Fruit fly (Drosophila melanogaster): ENCODE results near the gene sfl.
A peak's percentile ranks its signal among the peaks of the same experiment; 100 is the strongest.

sfl gene

DNA sequence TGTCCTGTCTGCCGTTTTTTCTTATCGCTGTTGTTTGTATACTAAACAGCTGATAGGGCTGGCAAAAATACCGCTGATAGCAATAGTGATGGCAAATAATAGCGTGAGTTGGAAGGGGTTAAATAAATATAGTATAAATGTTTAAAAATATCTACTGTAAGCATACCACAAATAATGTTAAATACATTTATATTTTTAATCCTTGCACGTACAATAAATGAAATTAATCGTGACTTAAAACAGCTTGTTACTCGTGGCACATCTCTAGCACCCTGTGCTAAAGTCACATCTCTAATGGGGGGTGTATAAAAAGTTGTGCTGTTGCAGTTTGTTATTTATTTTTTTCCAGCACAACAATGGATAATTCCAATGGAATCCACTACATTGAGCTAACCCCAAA is 7.1 kb upstream of the sfl start, which contains the start of the genes CG10147 and Bulli (continued):
- TF ChIP-seq sc (optimal IDR thresholded peaks at IDR 0.05): no peak
- peak; percentile 94 for TF ChIP-seq sc (GFP tag; optimal IDR thresholded peaks at IDR 0.05)
- TF ChIP-seq E2f2 (GFP tag; IDR thresholded peaks at IDR 0.05): peak; percentile 78
- TF ChIP-seq CG7271 (tag; optimal IDR thresholded peaks at IDR 0.05): peak; percentile 95
- TF ChIP-seq gcm (GFP tag; optimal IDR thresholded peaks at IDR 0.05): peak; percentile 92
- TF ChIP-seq Hmx (GFP tag; optimal IDR thresholded peaks at IDR 0.05): peak; percentile 92
- TF ChIP-seq Lpt (GFP tag; optimal IDR thresholded peaks at IDR 0.05): no peak
- TF ChIP-seq ssp (GFP tag; IDR thresholded peaks at IDR 0.05): peak; percentile 94
- peak; percentile 94 for TF ChIP-seq rib (GFP tag; IDR thresholded peaks at IDR 0.05)
- peak; percentile 99 for TF ChIP-seq CG4617 (GFP tag; optimal IDR thresholded peaks at IDR 0.05; ENCODE audit: borderline replicate concordance)
- TF ChIP-seq amos (GFP tag; IDR thresholded peaks at IDR 0.05; ENCODE audit: partially characterized antibody): peak; percentile 91
- peak; percentile 98 for TF ChIP-seq phol (tag; optimal IDR thresholded peaks at IDR 0.05)
- TF ChIP-seq fd64A (GFP tag; optimal IDR thresholded peaks at IDR 0.05): peak; percentile 81
- TF ChIP-seq CG11695 (GFP tag; IDR thresholded peaks at IDR 0.05): peak; percentile 95
- TF ChIP-seq CG8478 (optimal IDR thresholded peaks at IDR 0.05): no peak
- TF ChIP-seq Taf1 (GFP tag; IDR thresholded peaks at IDR 0.05): peak; percentile 96
- TF ChIP-seq CG18599 (GFP tag; optimal IDR thresholded peaks at IDR 0.05): peak; percentile 95
- peak; percentile 89 for TF ChIP-seq Atf-2 (GFP tag; optimal IDR thresholded peaks at IDR 0.05)
- peak; percentile 69 for TF ChIP-seq CG11398 (GFP tag; optimal IDR thresholded peaks at IDR 0.05)
- peak; percentile 96 to 99 for TF ChIP-seq dpn (GFP tag; optimal IDR thresholded peaks at IDR 0.05)
- TF ChIP-seq CG1603 (tag; optimal IDR thresholded peaks at IDR 0.05): peak; percentile 95
- TF ChIP-seq CG7556 (GFP tag; optimal IDR thresholded peaks at IDR 0.05): peak; percentile 93
- TF ChIP-seq CkIIα-i1 (GFP tag; IDR thresholded peaks at IDR 0.05): peak; percentile 64; the same call in 1 of the 2 replicates
- TF ChIP-seq CG4730 (GFP tag; IDR thresholded peaks at IDR 0.05): peak; percentile 98
- TF ChIP-seq dm (GFP tag; optimal IDR thresholded peaks at IDR 0.05): peak; percentile 81
- peak; percentile 99 for TF ChIP-seq CG10147 (GFP tag; optimal IDR thresholded peaks at IDR 0.05)
- peak; percentile 97 for TF ChIP-seq croc (GFP tag; conservative IDR thresholded peaks at IDR 0.05)
- peak; percentile 94 for TF ChIP-seq Dip3 (GFP tag; optimal IDR thresholded peaks at IDR 0.05)
- peak; percentile 99 for TF ChIP-seq tin (GFP tag; optimal IDR thresholded peaks at IDR 0.05)
- TF ChIP-seq CG12299 (tag; optimal IDR thresholded peaks at IDR 0.05): peak; percentile 93
- TF ChIP-seq jigr1 (GFP tag; IDR thresholded peaks at IDR 0.05): peak; percentile 96
- peak; percentile 97 for TF ChIP-seq CG31441 (GFP tag; IDR thresholded peaks at IDR 0.05)
- TF ChIP-seq CG12236 (GFP tag; optimal IDR thresholded peaks at IDR 0.05): peak; percentile 89
- TF ChIP-seq Hr51 (GFP tag; optimal IDR thresholded peaks at IDR 0.05): peak; percentile 96
- TF ChIP-seq CG17802 (tag; optimal IDR thresholded peaks at IDR 0.05): peak; percentile 88
- TF ChIP-seq sna (GFP tag; IDR thresholded peaks at IDR 0.05; ENCODE audit: partially characterized antibody): peak; percentile 96
- TF ChIP-seq aop (GFP tag; IDR thresholded peaks at IDR 0.05): peak; percentile 93
- TF ChIP-seq PHDP (tag; optimal IDR thresholded peaks at IDR 0.05): peak; percentile 97
- TF ChIP-seq BEAF-32 (GFP tag; optimal IDR thresholded peaks at IDR 0.05): peak; percentile 97
- peak; percentile 99 for TF ChIP-seq vvl (GFP tag; IDR thresholded peaks at IDR 0.05)
- peak; percentile 94 for TF ChIP-seq CG17612 (GFP tag; IDR thresholded peaks at IDR 0.05)
- TF ChIP-seq CG7357 (GFP tag; IDR thresholded peaks at IDR 0.05): peak; percentile 93
- TF ChIP-seq lmd (GFP tag; IDR thresholded peaks at IDR 0.05): peak; percentile 99
- TF ChIP-seq CG1529 (GFP tag; optimal IDR thresholded peaks at IDR 0.05): peak; percentile 91
- peak; percentile 91 for TF ChIP-seq CG8944 (GFP tag; optimal IDR thresholded peaks at IDR 0.05)
- no peak for TF ChIP-seq hth (optimal IDR thresholded peaks at IDR 0.05)
- TF ChIP-seq CG4328 (GFP tag; optimal IDR thresholded peaks at IDR 0.05): peak; percentile 92
- TF ChIP-seq CG11085 (GFP tag; IDR thresholded peaks at IDR 0.05): peak; percentile 97
- TF ChIP-seq CG34224 (GFP tag; IDR thresholded peaks at IDR 0.05; ENCODE audit: partially characterized antibody): peak; percentile 92
- TF ChIP-seq scrt (GFP tag; optimal IDR thresholded peaks at IDR 0.05): peak; percentile 87
- TF ChIP-seq CG13775 (GFP tag; optimal IDR thresholded peaks at IDR 0.05): peak; percentile 99
- TF ChIP-seq CG3163 (GFP tag; optimal IDR thresholded peaks at IDR 0.05): peak; percentile 72
